Fruit fly (Drosophila melanogaster) whole organism, embryonic: Measurements from ENCODE around the gene CG14854.
A peak's percentile ranks its signal among the peaks of the same experiment; 100 is the strongest.

Experiments
- CG10462 ChIP-seq: fragments of 200-800 bp; sonication (Bioruptor generic); optimal IDR thresholded peaks from 2 replicates; lab custom pipeline; 2016; ENCODE audit warnings: missing biosample characterization, missing genetic modification characterization
- CG1529 ChIP-seq: fragments of 200-800 bp; sonication (Bioruptor generic); optimal IDR thresholded peaks from 3 replicates; lab custom pipeline; 2018; ENCODE audit warnings: missing biosample characterization, missing genetic modification characterization
- CG18262 ChIP-seq: fragments of 200-800 bp; optimal IDR thresholded peaks from 3 replicates; lab custom pipeline; 2019; ENCODE audit warnings: missing biosample characterization, mild to moderate bottlenecking, missing genetic modification characterization, moderate library complexity
- CG3847 ChIP-seq: fragments of 200-800 bp; sonication (Bioruptor generic); IDR thresholded peaks from 2 replicates; pipeline ENCODE4 v1.3.6; 2022; ENCODE audit warnings: missing biosample characterization, missing genetic modification characterization
- CG7745 ChIP-seq: fragments of 200-800 bp; sonication (Bioruptor generic); optimal IDR thresholded peaks from 2 replicates; lab custom pipeline; 2018; ENCODE audit warnings: missing biosample characterization, mild to moderate bottlenecking, missing genetic modification characterization, moderate library complexity
- br ChIP-seq: fragments of >200 bp; optimal IDR thresholded peaks from 2 replicates; lab custom pipeline; 2017
- lov ChIP-seq, 2 experiments: fragments of 200-800 bp in 1 of 2; fragments of >200 bp in 1 of 2; sonication (Bioruptor generic) in 1 of 2; IDR thresholded peaks in 1 of 2; optimal IDR thresholded peaks in 1 of 2; 2 replicates in 1 of 2; 3 replicates in 1 of 2; pipeline versions ENCODE4 v1.3.6 to Lab custom; 2017 to 2022; ENCODE audit warnings: missing biosample characterization in 1 of 2, missing genetic modification characterization in 1 of 2
- pho ChIP-seq: fragments of 200-800 bp; sonication (Bioruptor generic); optimal IDR thresholded peaks from 2 replicates; lab custom pipeline; 2016; ENCODE audit warnings: missing biosample characterization, missing genetic modification characterization
- rib ChIP-seq: fragments of 200-800 bp; sonication (Bioruptor generic); IDR thresholded peaks from 2 replicates; pipeline ENCODE4 v1.3.6; 2022; ENCODE audit warnings: missing biosample characterization, missing genetic modification characterization
- sd ChIP-seq: fragments of 200-800 bp; sonication (Bioruptor generic); optimal IDR thresholded peaks from 3 replicates; lab custom pipeline; 2018; ENCODE audit warnings: missing biosample characterization, mild to moderate bottlenecking, missing genetic modification characterization, moderate library complexity
- so ChIP-seq: fragments of 200-800 bp; sonication (Bioruptor generic); IDR thresholded peaks from 3 replicates; pipeline ENCODE4 v1.3.6; 2022; ENCODE audit warnings: missing biosample characterization, missing genetic modification characterization

- TF ChIP-seq CG3847 (peak; percentile 69), so (GFP tag; lab: Robert Waterston, UW) (peak; percentile 68; the same call in 2 of the 3 replicates), br (lab: Kevin White, UChicago) (no peak), CG18262 (tag; lab: Kevin White, UChicago) (peak; percentile 88), CG7745 (tag; lab: Kevin White, UChicago) (no peak), pho (GFP tag; lab: Kevin White, UChicago) (peak; percentile 6), sd (tag; lab: Kevin White, UChicago) (no peak), lov (optimal IDR thresholded peaks at IDR 0.05; lab: Kevin White, UChicago) (no peak), lov (GFP tag; IDR thresholded peaks at IDR 0.05; lab: Robert Waterston, UW) (peak; percentile 77; the same call in 1 of the 3 replicates), rib (GFP tag; lab: Robert Waterston, UW) (peak; percentile 17), CG10462 (GFP tag; lab: Kevin White, UChicago) (peak; percentile 84), CG1529 (GFP tag; lab: Kevin White, UChicago) (peak; percentile 69)
Observed at dm6 chr3R:14608892-14609692, 49.2 kb upstream of the CG14854 start, which contains the start of gene CG14853.
